Worm (Caenorhabditis elegans) whole organism, L1 larva: ENCODE measurements around the gene Y24D9A.7.
A peak's percentile ranks its signal among the peaks of the same experiment; 100 is the strongest.

Experiments
- C16A3.4 ChIP-seq: fragments of 150-350 bp; optimal IDR thresholded peaks from 2 replicates; lab custom pipeline; 2014; ENCODE audit warnings: missing biosample characterization, missing genetic modification characterization
- aly-2 ChIP-seq: fragments of 150-350 bp; optimal IDR thresholded peaks from 2 replicates; lab custom pipeline; 2014; ENCODE audit warnings: missing biosample characterization, missing genetic modification characterization
- blmp-1 ChIP-seq: fragments of 150-350 bp; optimal IDR thresholded peaks from 2 replicates; lab custom pipeline; 2014; ENCODE audit warnings: missing biosample characterization, missing genetic modification characterization
- ceh-8 ChIP-seq: fragments of 200-800 bp; sonication (Bioruptor generic); optimal IDR thresholded peaks from 2 replicates; lab custom pipeline; 2018; ENCODE audit warnings: mild to moderate bottlenecking, missing genetic modification characterization, moderate library complexity, missing compliant biosample characterization
- ceh-88 ChIP-seq: fragments of 200-800 bp; sonication (Bioruptor generic); IDR thresholded peaks from 2 replicates; pipeline ENCODE4 v1.3.6; 2022; ENCODE audit warnings: missing genetic modification characterization, missing compliant biosample characterization
- ceh-90 ChIP-seq: sonication (generic microtip); optimal IDR thresholded peaks from 2 replicates; lab custom pipeline; 2016; ENCODE audit warnings: missing genetic modification characterization, missing compliant biosample characterization
- ces-1 ChIP-seq: fragments of 150-350 bp; optimal IDR thresholded peaks from 2 replicates; lab custom pipeline; 2014; ENCODE audit warnings: missing biosample characterization, missing genetic modification reagents, missing genetic modification characterization
- efl-1 ChIP-seq, 4 experiments: fragments of 150-350 bp; optimal IDR thresholded peaks in 3 of 4; peaks in 1 of 4; 1 replicate in 1 of 4; 2 replicates in 3 of 4; lab custom pipeline; 2014; ENCODE audit warnings: missing biosample characterization in 2 of 4, missing genetic modification characterization in 2 of 4, missing genetic modification reagents in 2 of 4
- efl-3 ChIP-seq: fragments of 200-800 bp; sonication (Bioruptor generic); optimal IDR thresholded peaks from 2 replicates; lab custom pipeline; 2018; ENCODE audit warnings: mild to moderate bottlenecking, missing genetic modification characterization, missing compliant biosample characterization
- egl-13 ChIP-seq: sonication (generic microtip); optimal IDR thresholded peaks from 2 replicates; lab custom pipeline; 2016; ENCODE audit warnings: missing genotype, missing genetic modification reagents, missing genetic modification characterization, missing compliant biosample characterization
- egl-27 ChIP-seq, 2 experiments: fragments of 150-350 bp in 1 of 2; sonication (generic microtip); optimal IDR thresholded peaks; 3 replicates each; lab custom pipeline; 2017 to 2018; ENCODE audit warnings: missing biosample characterization in 2 of 2, missing genetic modification characterization in 2 of 2, missing genetic modification reagents in 2 of 2
- ets-5 ChIP-seq: fragments of 200-800 bp; sonication (Bioruptor generic); IDR thresholded peaks from 2 replicates; pipeline ENCODE4 v1.3.6; 2022; ENCODE audit warnings: missing genetic modification characterization, missing compliant biosample characterization
- fos-1 ChIP-seq: fragments of 150-350 bp; optimal IDR thresholded peaks from 2 replicates; lab custom pipeline; 2014; ENCODE audit warnings: missing biosample characterization, missing genetic modification characterization
- hlh-4 ChIP-seq: sonication (generic microtip); optimal IDR thresholded peaks from 2 replicates; lab custom pipeline; 2016; ENCODE audit warnings: mild to moderate bottlenecking, missing genetic modification characterization, missing compliant biosample characterization
- hpl-2 ChIP-seq: fragments of 150-350 bp; optimal IDR thresholded peaks from 2 replicates; lab custom pipeline; 2014; ENCODE audit warnings: missing biosample characterization, missing genetic modification reagents, missing genetic modification characterization
- irx-1 ChIP-seq: sonication (generic microtip); optimal IDR thresholded peaks from 2 replicates; lab custom pipeline; 2016; ENCODE audit warnings: missing genetic modification characterization, missing compliant biosample characterization
- jun-1 ChIP-seq: fragments of 150-350 bp; optimal IDR thresholded peaks from 2 replicates; lab custom pipeline; 2014; ENCODE audit warnings: missing biosample characterization, missing genetic modification reagents, missing genetic modification characterization
- lin-13 ChIP-seq: fragments of 150-350 bp; optimal IDR thresholded peaks from 2 replicates; lab custom pipeline; 2014; ENCODE audit warnings: missing biosample characterization, missing genetic modification reagents, missing genetic modification characterization
- lin-35 ChIP-seq, 2 experiments: fragments of 150-350 bp; optimal IDR thresholded peaks; 2 replicates each; lab custom pipeline; 2014; ENCODE audit warnings: missing biosample characterization in 2 of 2, missing genetic modification characterization in 2 of 2, missing genetic modification reagents in 2 of 2
- lin-39 ChIP-seq: fragments of 150-350 bp; optimal IDR thresholded peaks from 2 replicates; lab custom pipeline; 2014; ENCODE audit warnings: missing biosample characterization, missing genetic modification reagents, missing genetic modification characterization
- lir-3 ChIP-seq: sonication (generic microtip); optimal IDR thresholded peaks from 2 replicates; lab custom pipeline; 2016; ENCODE audit warnings: mild to moderate bottlenecking, missing genetic modification characterization, moderate library complexity, missing compliant biosample characterization; ENCODE audit not compliant: poor library complexity
- lsy-2 ChIP-seq, 2 experiments: fragments of 150-350 bp; optimal IDR thresholded peaks; 2 replicates each; lab custom pipeline; 2014; ENCODE audit warnings: missing biosample characterization in 2 of 2, missing genetic modification characterization in 2 of 2
- mab-9 ChIP-seq: fragments of 200-800 bp; sonication (Bioruptor generic); IDR thresholded peaks from 2 replicates; pipeline ENCODE4 v1.3.6; 2022; ENCODE audit warnings: missing genetic modification reagents, missing genetic modification characterization, missing compliant biosample characterization
- mdl-1 ChIP-seq, 2 experiments: fragments of 150-350 bp; optimal IDR thresholded peaks; 2 replicates each; lab custom pipeline; 2014 to 2017; ENCODE audit warnings: missing biosample characterization in 2 of 2, missing genetic modification characterization in 2 of 2, inconsistent platforms in 1 of 2
- mep-1 ChIP-seq: fragments of 150-350 bp; optimal IDR thresholded peaks from 2 replicates; lab custom pipeline; 2014; ENCODE audit warnings: missing biosample characterization, missing genetic modification characterization
- nhr-11 ChIP-seq: fragments of 150-350 bp; optimal IDR thresholded peaks from 2 replicates; lab custom pipeline; 2014; ENCODE audit warnings: missing biosample characterization, missing genetic modification characterization
- nhr-19 ChIP-seq: fragments of 200-800 bp; sonication (Bioruptor generic); conservative IDR thresholded peaks from 2 replicates; pipeline ENCODE4 v1.3.6; 2022; ENCODE audit warnings: missing genetic modification characterization, missing compliant biosample characterization
- nhr-20 ChIP-seq: sonication (generic microtip); optimal IDR thresholded peaks from 2 replicates; lab custom pipeline; 2016; ENCODE audit warnings: mild to moderate bottlenecking, missing genetic modification characterization, missing compliant biosample characterization
- nhr-237 ChIP-seq: fragments of 150-350 bp; optimal IDR thresholded peaks from 2 replicates; lab custom pipeline; 2014; ENCODE audit warnings: missing biosample characterization, missing genetic modification characterization
- nhr-71 ChIP-seq: sonication (generic microtip); optimal IDR thresholded peaks from 2 replicates; lab custom pipeline; 2016; ENCODE audit warnings: mild to moderate bottlenecking, missing genetic modification characterization, moderate library complexity, missing compliant biosample characterization
- nhr-76 ChIP-seq: sonication (generic microtip); optimal IDR thresholded peaks from 2 replicates; lab custom pipeline; 2017; ENCODE audit warnings: missing biosample characterization, missing genetic modification characterization
- nhr-77 ChIP-seq: fragments of 150-350 bp; optimal IDR thresholded peaks from 2 replicates; lab custom pipeline; 2014; ENCODE audit warnings: missing biosample characterization, missing genetic modification characterization
- nhr-85 ChIP-seq: sonication (generic microtip); peaks from one replicate; lab custom pipeline; 2016; ENCODE audit warnings: missing genetic modification characterization, inconsistent platforms, missing compliant biosample characterization
- pag-3 ChIP-seq: sonication (generic microtip); optimal IDR thresholded peaks from 2 replicates; lab custom pipeline; 2017; ENCODE audit warnings: missing genetic modification characterization, mild to moderate bottlenecking, missing compliant biosample characterization, antibody characterized with exemption, borderline replicate concordance; ENCODE audit not compliant: insufficient read depth
- pax-3 ChIP-seq: fragments of 200-800 bp; sonication (Bioruptor generic); optimal IDR thresholded peaks from 2 replicates; lab custom pipeline; 2018; ENCODE audit warnings: mild to moderate bottlenecking, missing genetic modification characterization, moderate library complexity, missing compliant biosample characterization
- pqm-1 ChIP-seq: sonication (generic microtip); optimal IDR thresholded peaks from 3 replicates; lab custom pipeline; 2017; ENCODE audit warnings: missing biosample characterization, missing genetic modification characterization
- rnt-1 ChIP-seq: sonication (generic microtip); optimal IDR thresholded peaks from 2 replicates; lab custom pipeline; 2016; ENCODE audit warnings: mild to moderate bottlenecking, missing genetic modification characterization, moderate library complexity, missing compliant biosample characterization
- skn-1 ChIP-seq: fragments of 150-350 bp; optimal IDR thresholded peaks from 2 replicates; lab custom pipeline; 2014; ENCODE audit warnings: missing biosample characterization, missing genetic modification characterization
- snu-23 ChIP-seq: sonication (generic microtip); optimal IDR thresholded peaks from 2 replicates; lab custom pipeline; 2016; ENCODE audit warnings: missing genetic modification characterization, missing compliant biosample characterization
- sptf-1 ChIP-seq: fragments of 150-350 bp; optimal IDR thresholded peaks from 2 replicates; lab custom pipeline; 2014; ENCODE audit warnings: missing biosample characterization, missing genetic modification characterization
- sup-37 ChIP-seq: fragments of 200-800 bp; sonication (Bioruptor generic); optimal IDR thresholded peaks from 2 replicates; lab custom pipeline; 2018; ENCODE audit warnings: mild to moderate bottlenecking, missing genetic modification characterization, missing compliant biosample characterization
- swsn-7 ChIP-seq: sonication (generic microtip); optimal IDR thresholded peaks from 2 replicates; lab custom pipeline; 2016; ENCODE audit warnings: missing genetic modification characterization, missing compliant biosample characterization
- tbx-2 ChIP-seq: sonication (generic microtip); optimal IDR thresholded peaks from 2 replicates; lab custom pipeline; 2016; ENCODE audit warnings: missing genetic modification characterization, missing compliant biosample characterization
- tlp-1 ChIP-seq: fragments of 150-350 bp; optimal IDR thresholded peaks from 2 replicates; lab custom pipeline; 2014; ENCODE audit warnings: missing biosample characterization, missing genetic modification characterization
- unc-130 ChIP-seq: fragments of 150-350 bp; optimal IDR thresholded peaks from 2 replicates; lab custom pipeline; 2017; ENCODE audit warnings: missing biosample characterization, missing genetic modification characterization, inconsistent platforms
- unc-30 ChIP-seq: sonication (generic microtip); optimal IDR thresholded peaks from 2 replicates; lab custom pipeline; 2017; ENCODE audit warnings: missing biosample characterization, missing genetic modification characterization
- unc-62 ChIP-seq: fragments of 150-350 bp; optimal IDR thresholded peaks from 2 replicates; lab custom pipeline; 2014; ENCODE audit warnings: missing biosample characterization, missing genetic modification reagents, missing genetic modification characterization
- unc-98 ChIP-seq: fragments of 200-800 bp; sonication (Bioruptor generic); IDR thresholded peaks from 2 replicates; pipeline ENCODE4 v1.3.6; 2022; ENCODE audit warnings: missing genetic modification characterization, missing compliant biosample characterization
- xbp-1 ChIP-seq: sonication (generic microtip); optimal IDR thresholded peaks from 2 replicates; lab custom pipeline; 2016; ENCODE audit warnings: missing genetic modification characterization, missing compliant biosample characterization
- ztf-11 ChIP-seq, 2 experiments: sonication (generic microtip); optimal IDR thresholded peaks; 2 replicates each; lab custom pipeline; 2016 to 2017; ENCODE audit warnings: missing genetic modification characterization in 2 of 2, missing biosample characterization in 1 of 2, missing compliant biosample characterization in 1 of 2

The Y24D9A.7 gene

DNA sequence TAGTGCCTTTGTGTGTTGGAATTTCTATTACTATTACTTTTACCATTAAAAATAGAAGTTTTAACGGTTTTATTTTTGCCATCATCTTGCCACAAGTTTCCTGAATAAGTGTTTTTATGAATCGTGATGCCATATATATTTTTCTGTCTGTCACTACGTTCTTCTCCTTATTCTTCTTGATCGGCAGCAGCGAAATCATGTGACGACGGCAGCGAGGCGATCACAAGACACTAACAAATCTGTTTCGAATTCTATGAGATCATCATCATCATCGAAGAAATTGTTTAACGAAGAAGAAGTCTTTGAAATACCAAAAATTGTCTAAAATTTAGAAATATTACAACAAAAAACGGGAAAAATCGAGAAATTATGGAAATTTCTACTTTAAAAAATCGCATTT, 2.6 kb downstream of the Y24D9A.7 start (continued):
- TF ChIP-seq xbp-1 (tag; lab: Kevin White, UChicago) (peak; percentile 6), pag-3 (no peak), pqm-1 (tag; lab: Kevin White, UChicago) (no peak), efl-1 (optimal IDR thresholded peaks at IDR 0.05; lab: Kevin White, UChicago) (peak in 1 of 2 experiments; percentile 27), efl-1 (GFP tag; optimal IDR thresholded peaks at IDR 0.05 in 1 of 2; lab: Kevin White, UChicago) (peak; percentile 9 to 45), ceh-88 (no peak), lin-13 (GFP tag; lab: Kevin White, UChicago) (peak; percentile 46), mab-9 (no peak), ceh-8 (GFP tag; lab: Kevin White, UChicago) (no peak), nhr-85 (tag; lab: Kevin White, UChicago) (peak; percentile 96), swsn-7 (tag; lab: Kevin White, UChicago) (peak; percentile 38), efl-3 (GFP tag; lab: Kevin White, UChicago) (no peak), nhr-11 (peak; percentile 1), blmp-1 (peak; percentile 88), aly-2 (tag; lab: Kevin White, UChicago) (no peak), sptf-1 (no peak), lsy-2 (tag; optimal IDR thresholded peaks at IDR 0.05; lab: Kevin White, UChicago) (peak; percentile 64 to 71), lir-3 (peak; percentile 24), nhr-76 (tag; lab: Kevin White, UChicago) (no peak), ets-5 (GFP tag; lab: Robert Waterston, UW) (no peak), irx-1 (no peak), skn-1 (peak; percentile 67), lin-35 (GFP tag; optimal IDR thresholded peaks at IDR 0.05; lab: Kevin White, UChicago) (peak; percentile 7 to 75), unc-62 (GFP tag; lab: Kevin White, UChicago) (no peak), unc-130 (tag; lab: Kevin White, UChicago) (peak; percentile 85), egl-13 (tag; lab: Kevin White, UChicago) (no peak), lin-39 (tag; lab: Kevin White, UChicago) (no peak), ces-1 (GFP tag; lab: Kevin White, UChicago) (no peak), nhr-20 (peak; percentile 85), jun-1 (no peak), nhr-77 (tag; lab: Kevin White, UChicago) (no peak), C16A3.4 (tag; lab: Kevin White, UChicago) (peak; percentile 60), mdl-1 (tag; optimal IDR thresholded peaks at IDR 0.05; lab: Kevin White, UChicago) (peak in 1 of 2 experiments; percentile 78), tlp-1 (tag; lab: Kevin White, UChicago) (no peak), unc-98 (GFP tag; lab: Robert Waterston, UW) (no peak), unc-30 (tag; lab: Kevin White, UChicago) (no peak), pax-3 (tag; lab: Kevin White, UChicago) (peak; percentile 37), tbx-2 (tag; lab: Kevin White, UChicago) (peak; percentile 37), ztf-11 (tag; optimal IDR thresholded peaks at IDR 0.05; lab: Kevin White, UChicago) (no peak), rnt-1 (tag; lab: Kevin White, UChicago) (no peak), nhr-237 (tag; lab: Kevin White, UChicago) (no peak), hlh-4 (tag; lab: Kevin White, UChicago) (no peak)

DNA sequence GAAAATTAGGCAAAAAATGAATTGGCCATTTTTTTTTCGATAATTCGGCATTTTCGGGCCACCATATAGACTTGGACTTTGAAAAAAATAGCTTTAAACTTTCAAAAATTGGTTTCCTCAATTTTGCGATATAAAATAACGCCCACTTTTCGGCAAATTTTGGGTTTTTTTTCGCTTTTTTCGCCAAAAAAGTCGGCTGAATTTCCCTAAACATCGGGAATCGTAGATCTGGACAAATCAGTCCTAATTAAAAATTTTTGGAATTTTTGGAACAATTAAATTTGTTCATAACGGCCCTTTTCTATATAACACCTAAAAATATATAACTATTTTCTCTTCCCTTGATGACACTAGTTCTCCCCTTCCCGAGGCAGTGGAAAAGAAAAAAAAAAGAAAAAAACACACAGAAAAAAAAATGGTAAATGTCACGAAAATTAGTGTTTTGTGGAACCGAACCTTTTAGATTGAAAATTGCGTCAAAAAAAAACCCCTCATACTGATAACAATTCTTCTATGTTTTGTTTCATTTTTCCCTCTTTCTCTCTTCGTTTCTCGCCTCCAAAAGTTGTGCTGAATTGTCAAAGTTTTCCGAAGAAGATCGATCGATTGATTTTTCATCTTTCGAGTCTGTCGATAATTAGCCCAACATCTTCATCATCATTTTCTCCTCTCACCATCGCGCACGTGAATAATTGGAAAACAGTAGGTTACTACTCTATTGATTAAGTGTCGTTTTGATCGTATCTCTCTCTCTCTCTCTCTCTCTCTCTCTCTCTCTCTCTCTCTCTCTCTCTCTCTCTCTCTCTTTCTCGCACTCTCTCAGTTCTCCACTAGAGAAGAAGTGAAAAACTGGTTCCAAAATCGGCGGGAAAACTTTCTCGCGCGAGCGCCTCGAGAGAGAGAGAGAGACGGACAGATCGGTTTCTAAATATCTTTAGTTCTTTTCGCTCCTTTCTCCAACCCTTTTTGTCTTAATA, 4.3 kb downstream of the Y24D9A.7 start, which contains the start of gene Y24D9A.6:
Gene Y24D9A.6, minus strand, starts transcription at position 51 of the 977 bp plus-strand sequence.
- peak; percentile 74 for TF ChIP-seq hpl-2
- peak; percentile 58 to 71 for TF ChIP-seq egl-27 (tag; optimal IDR thresholded peaks at IDR 0.05; lab: Kevin White, UChicago)
- TF ChIP-seq mep-1 (tag; lab: Kevin White, UChicago), result peak; percentile 78
- peak; percentile 96 for TF ChIP-seq efl-3 (GFP tag; lab: Kevin White, UChicago)
- peak; percentile 88 for TF ChIP-seq nhr-71 (tag; lab: Kevin White, UChicago)
- peak; percentile 63 for TF ChIP-seq snu-23 (GFP tag; lab: Kevin White, UChicago)
- TF ChIP-seq tbx-2 (tag; lab: Kevin White, UChicago), result peak; percentile 64
- peak; percentile 55 for TF ChIP-seq fos-1 (tag; lab: Kevin White, UChicago)
- TF ChIP-seq lir-3, result peak; percentile 16
- peak; percentile 89 for TF ChIP-seq nhr-19 (GFP tag; lab: Robert Waterston, UW)
- peak; percentile 80 for TF ChIP-seq irx-1
- TF ChIP-seq nhr-11, result peak; percentile 68
- TF ChIP-seq aly-2 (tag; lab: Kevin White, UChicago), result peak; percentile 41
- no peak for TF ChIP-seq ceh-90 (tag; lab: Kevin White, UChicago)
- TF ChIP-seq blmp-1, result peak; percentile 98
- no peak for TF ChIP-seq ztf-11 (tag; optimal IDR thresholded peaks at IDR 0.05; lab: Kevin White, UChicago)
- TF ChIP-seq unc-130 (tag; lab: Kevin White, UChicago), result peak; percentile 17
- TF ChIP-seq sup-37 (GFP tag; lab: Kevin White, UChicago), result no peak
